Fruit fly (Drosophila melanogaster): ENCODE data around the gene trbl.

- TF ChIP-seq Dll (optimal IDR thresholded peaks at IDR 0.05) (no peak), psq (optimal IDR thresholded peaks at IDR 0.05) (no peak)
Measured at dm6 chr3L:20410780-20411179, 9.4 kb upstream of the trbl start.
